Fruit fly (Drosophila melanogaster) whole organism, embryonic: Measurements from ENCODE around the gene fbl.

Experiments used
- ATbp ChIP-seq: fragments of 200-800 bp; sonication (Bioruptor generic); optimal IDR thresholded peaks from 2 replicates; lab custom pipeline; 2017; ENCODE audit warnings: missing biosample characterization, mild to moderate bottlenecking, missing genetic modification characterization, missing genetic modification reagents
- Adf1 ChIP-seq: fragments of 200-800 bp; sonication (Bioruptor generic); IDR thresholded peaks from 2 replicates; pipeline ENCODE4 v1.3.6; 2022; ENCODE audit warnings: missing biosample characterization, missing genetic modification characterization
- Asciz ChIP-seq: fragments of 200-800 bp; sonication (Bioruptor generic); optimal IDR thresholded peaks from 2 replicates; lab custom pipeline; 2017; ENCODE audit warnings: missing biosample characterization, mild to moderate bottlenecking, missing genetic modification characterization, missing genetic modification reagents
- C15 ChIP-seq: fragments of 200-800 bp; sonication (Bioruptor generic); IDR thresholded peaks from 3 replicates; pipeline ENCODE4 v1.3.6; 2022; ENCODE audit warnings: missing biosample characterization, missing genetic modification characterization
- CG11085 ChIP-seq: fragments of 200-800 bp; sonication (Bioruptor generic); IDR thresholded peaks from 2 replicates; pipeline ENCODE4 v1.3.6; 2022; ENCODE audit warnings: missing biosample characterization, missing genetic modification characterization
- CG12744 ChIP-seq: fragments of 200-800 bp; sonication (Bioruptor generic); optimal IDR thresholded peaks from 2 replicates; lab custom pipeline; 2016; ENCODE audit warnings: missing biosample characterization, missing genetic modification characterization
- CG1602 ChIP-seq: fragments of 200-800 bp; sonication (Bioruptor generic); optimal IDR thresholded peaks from 3 replicates; lab custom pipeline; 2016; ENCODE audit warnings: missing biosample characterization, missing genetic modification characterization
- CG16815 ChIP-seq: fragments of 200-800 bp; sonication (Bioruptor generic); optimal IDR thresholded peaks from 3 replicates; lab custom pipeline; 2017; ENCODE audit warnings: missing biosample characterization, mild to moderate bottlenecking, missing genetic modification characterization
- CG17359 ChIP-seq: fragments of 200-800 bp; sonication (Bioruptor generic); optimal IDR thresholded peaks from 3 replicates; lab custom pipeline; 2018; ENCODE audit warnings: missing biosample characterization, mild to moderate bottlenecking, missing genetic modification characterization, moderate library complexity
- CG18011 ChIP-seq: fragments of 200-800 bp; sonication (Bioruptor generic); optimal IDR thresholded peaks from 2 replicates; lab custom pipeline; 2017; ENCODE audit warnings: missing biosample characterization, missing genetic modification characterization, mild to moderate bottlenecking, moderate library complexity, missing genotype
- CG2129 ChIP-seq: fragments of 200-800 bp; sonication (Bioruptor generic); IDR thresholded peaks from 2 replicates; pipeline ENCODE4 v1.3.6; 2022; ENCODE audit warnings: missing biosample characterization, missing genetic modification characterization; ENCODE audit not compliant: partially characterized antibody
- CG2712 ChIP-seq: fragments of 200-800 bp; optimal IDR thresholded peaks from 3 replicates; lab custom pipeline; 2019; ENCODE audit warnings: missing biosample characterization, mild to moderate bottlenecking, missing genetic modification characterization, moderate library complexity
- CG3726 ChIP-seq: fragments of 200-800 bp; sonication (Bioruptor generic); IDR thresholded peaks from 3 replicates; pipeline ENCODE4, ENCODE4 v1.3.6; 2022; ENCODE audit warnings: missing biosample characterization, missing genetic modification characterization
- CG3995 ChIP-seq: fragments of 200-800 bp; sonication (Bioruptor generic); optimal IDR thresholded peaks from 3 replicates; lab custom pipeline; 2016; ENCODE audit warnings: missing biosample characterization, missing genetic modification characterization
- CG6854 ChIP-seq: fragments of 200-800 bp; sonication (Bioruptor generic); optimal IDR thresholded peaks from 3 replicates; lab custom pipeline; 2017; ENCODE audit warnings: missing biosample characterization, mild to moderate bottlenecking, missing genetic modification characterization
- CG8359 ChIP-seq: fragments of 200-800 bp; sonication (Bioruptor generic); optimal IDR thresholded peaks from 2 replicates; lab custom pipeline; 2017; ENCODE audit warnings: missing biosample characterization, mild to moderate bottlenecking, missing genetic modification characterization, borderline replicate concordance
- CG8944 ChIP-seq: fragments of 200-800 bp; sonication (Bioruptor generic); optimal IDR thresholded peaks from 3 replicates; lab custom pipeline; 2016; ENCODE audit warnings: missing biosample characterization, missing genetic modification characterization
- CG9215 ChIP-seq: fragments of 200-800 bp; sonication (Bioruptor generic); IDR thresholded peaks from 2 replicates; pipeline ENCODE4 v1.3.6; 2022; ENCODE audit warnings: missing biosample characterization, missing genetic modification characterization
- CG9727 ChIP-seq: fragments of 200-800 bp; sonication (Bioruptor generic); optimal IDR thresholded peaks from 3 replicates; lab custom pipeline; 2017; ENCODE audit warnings: missing biosample characterization, mild to moderate bottlenecking, missing genetic modification characterization
- CkIIα-i1 ChIP-seq: fragments of 200-800 bp; sonication (Bioruptor generic); IDR thresholded peaks from 2 replicates; pipeline ENCODE4 v1.3.6; 2022; ENCODE audit warnings: missing biosample characterization, missing genetic modification characterization
- Dip3 ChIP-seq: fragments of 200-800 bp; sonication (Bioruptor generic); optimal IDR thresholded peaks from 3 replicates; lab custom pipeline; 2016; ENCODE audit warnings: missing biosample characterization, missing genetic modification characterization
- GATAe ChIP-seq: fragments of 200-800 bp; sonication (Bioruptor generic); conservative IDR thresholded peaks from 2 replicates; pipeline ENCODE4 v1.3.6; 2022; ENCODE audit warnings: missing biosample characterization, missing genetic modification characterization
- Hand ChIP-seq: fragments of 200-800 bp; sonication (Bioruptor generic); optimal IDR thresholded peaks from 2 replicates; lab custom pipeline; 2017; ENCODE audit warnings: mild to moderate bottlenecking, missing biosample characterization, missing genetic modification reagents, missing genetic modification characterization
- Hmr ChIP-seq: fragments of 200-800 bp; sonication (Bioruptor generic); optimal IDR thresholded peaks from 3 replicates; lab custom pipeline; 2017; ENCODE audit warnings: mild to moderate bottlenecking, missing biosample characterization, missing genetic modification reagents, missing genetic modification characterization
- Lim3 ChIP-seq: fragments of 200-800 bp; sonication (Bioruptor generic); IDR thresholded peaks from 2 replicates; pipeline ENCODE4 v1.3.6; 2022; ENCODE audit warnings: missing biosample characterization, missing genetic modification characterization
- Rfx ChIP-seq: fragments of 200-800 bp; sonication (Bioruptor generic); IDR thresholded peaks from 2 replicates; pipeline ENCODE4 v1.3.6; 2022; ENCODE audit warnings: missing biosample characterization, missing genetic modification characterization
- Side ChIP-seq: fragments of 200-800 bp; sonication (Bioruptor generic); optimal IDR thresholded peaks from 2 replicates; lab custom pipeline; 2016; ENCODE audit warnings: missing biosample characterization, missing genetic modification characterization
- ato ChIP-seq: fragments of 200-800 bp; sonication (Bioruptor generic); IDR thresholded peaks from 2 replicates; pipeline ENCODE4 v1.3.6; 2022; ENCODE audit warnings: missing biosample characterization, missing genetic modification characterization; ENCODE audit not compliant: partially characterized antibody
- croc ChIP-seq: fragments of 200-800 bp; sonication (Bioruptor generic); conservative IDR thresholded peaks from 3 replicates; pipeline ENCODE4 v1.3.6; 2022; ENCODE audit warnings: missing biosample characterization, missing genetic modification characterization
- da ChIP-seq: fragments of 200-800 bp; sonication (Bioruptor generic); optimal IDR thresholded peaks from 2 replicates; lab custom pipeline; 2016; ENCODE audit warnings: missing biosample characterization, missing genetic modification characterization
- danr ChIP-seq: fragments of 200-800 bp; sonication (Bioruptor generic); IDR thresholded peaks from 2 replicates; pipeline ENCODE4 v1.3.6; 2022; ENCODE audit warnings: missing biosample characterization, missing genetic modification characterization
- dm ChIP-seq: fragments of 200-800 bp; sonication (Bioruptor generic); optimal IDR thresholded peaks from 3 replicates; lab custom pipeline; 2016; ENCODE audit warnings: missing biosample characterization, missing genetic modification characterization
- fd102C ChIP-seq: fragments of 200-800 bp; sonication (Bioruptor generic); optimal IDR thresholded peaks from 2 replicates; lab custom pipeline; 2018; ENCODE audit warnings: missing biosample characterization, mild to moderate bottlenecking, missing genetic modification characterization, moderate library complexity
- grau ChIP-seq: fragments of 200-800 bp; optimal IDR thresholded peaks from 3 replicates; lab custom pipeline; 2019; ENCODE audit warnings: missing biosample characterization, mild to moderate bottlenecking, missing genetic modification characterization, moderate library complexity
- ind ChIP-seq: fragments of 200-800 bp; sonication (Bioruptor generic); optimal IDR thresholded peaks from 3 replicates; lab custom pipeline; 2016; ENCODE audit warnings: missing biosample characterization, missing genetic modification characterization
- kah ChIP-seq: fragments of 200-800 bp; sonication (Bioruptor generic); optimal IDR thresholded peaks from 2 replicates; lab custom pipeline; 2018; ENCODE audit warnings: missing biosample characterization, mild to moderate bottlenecking, missing genetic modification characterization
- mam ChIP-seq: fragments of 200-800 bp; sonication (Bioruptor generic); optimal IDR thresholded peaks from 3 replicates; lab custom pipeline; 2016; ENCODE audit warnings: missing biosample characterization, missing genetic modification characterization
- nau ChIP-seq: fragments of 200-800 bp; sonication (Bioruptor generic); optimal IDR thresholded peaks from 3 replicates; lab custom pipeline; 2017; ENCODE audit warnings: missing biosample characterization, mild to moderate bottlenecking, missing genetic modification characterization, missing genetic modification reagents
- phol ChIP-seq: fragments of 200-800 bp; sonication (Bioruptor generic); optimal IDR thresholded peaks from 3 replicates; lab custom pipeline; 2018; ENCODE audit warnings: missing biosample characterization, mild to moderate bottlenecking, missing genetic modification characterization, moderate library complexity
- pita ChIP-seq: fragments of 200-800 bp; sonication (Bioruptor generic); optimal IDR thresholded peaks from 2 replicates; lab custom pipeline; 2017; ENCODE audit warnings: missing biosample characterization, mild to moderate bottlenecking, missing genetic modification characterization
- prd ChIP-seq, 3 experiments: fragments of >200 bp in 2 of 3; fragments of 200-800 bp in 1 of 3; sonication (Bioruptor generic) in 1 of 3; optimal IDR thresholded peaks in 2 of 3; IDR thresholded peaks in 1 of 3; 2 replicates in 2 of 3; 3 replicates in 1 of 3; pipeline versions ENCODE4 v1.3.6 to Lab custom; 2017 to 2022; ENCODE audit warnings: missing biosample characterization in 1 of 3, missing genetic modification characterization in 1 of 3
- pros ChIP-seq: fragments of 200-800 bp; sonication (Bioruptor generic); optimal IDR thresholded peaks from 3 replicates; lab custom pipeline; 2019; ENCODE audit warnings: missing biosample characterization, mild to moderate bottlenecking, missing genetic modification characterization, moderate library complexity
- ranshi ChIP-seq: fragments of 200-800 bp; sonication (Bioruptor generic); IDR thresholded peaks from 2 replicates; pipeline ENCODE4 v1.3.6; 2022; ENCODE audit warnings: missing biosample characterization, missing genetic modification characterization
- sim ChIP-seq: fragments of 200-800 bp; sonication (Bioruptor generic); IDR thresholded peaks from 2 replicates; pipeline ENCODE4 v1.3.6; 2022; ENCODE audit warnings: missing biosample characterization, missing genetic modification characterization
- sisA ChIP-seq: fragments of 200-800 bp; sonication (Bioruptor generic); IDR thresholded peaks from 2 replicates; pipeline ENCODE4 v1.3.6; 2022; ENCODE audit warnings: missing biosample characterization, missing genetic modification characterization
- slou ChIP-seq: fragments of 200-800 bp; sonication (Bioruptor generic); optimal IDR thresholded peaks from 3 replicates; lab custom pipeline; 2016; ENCODE audit warnings: missing biosample characterization, missing genetic modification characterization
- sna ChIP-seq: fragments of 200-800 bp; sonication (Bioruptor generic); IDR thresholded peaks from 2 replicates; pipeline ENCODE4 v1.3.6; 2022; ENCODE audit warnings: missing biosample characterization, missing genetic modification characterization; ENCODE audit not compliant: partially characterized antibody
- tgo ChIP-seq: fragments of 200-800 bp; sonication (Bioruptor generic); IDR thresholded peaks from 3 replicates; pipeline ENCODE4 v1.3.6; 2022; ENCODE audit warnings: missing biosample characterization, missing genetic modification characterization

Gene fbl

DNA sequence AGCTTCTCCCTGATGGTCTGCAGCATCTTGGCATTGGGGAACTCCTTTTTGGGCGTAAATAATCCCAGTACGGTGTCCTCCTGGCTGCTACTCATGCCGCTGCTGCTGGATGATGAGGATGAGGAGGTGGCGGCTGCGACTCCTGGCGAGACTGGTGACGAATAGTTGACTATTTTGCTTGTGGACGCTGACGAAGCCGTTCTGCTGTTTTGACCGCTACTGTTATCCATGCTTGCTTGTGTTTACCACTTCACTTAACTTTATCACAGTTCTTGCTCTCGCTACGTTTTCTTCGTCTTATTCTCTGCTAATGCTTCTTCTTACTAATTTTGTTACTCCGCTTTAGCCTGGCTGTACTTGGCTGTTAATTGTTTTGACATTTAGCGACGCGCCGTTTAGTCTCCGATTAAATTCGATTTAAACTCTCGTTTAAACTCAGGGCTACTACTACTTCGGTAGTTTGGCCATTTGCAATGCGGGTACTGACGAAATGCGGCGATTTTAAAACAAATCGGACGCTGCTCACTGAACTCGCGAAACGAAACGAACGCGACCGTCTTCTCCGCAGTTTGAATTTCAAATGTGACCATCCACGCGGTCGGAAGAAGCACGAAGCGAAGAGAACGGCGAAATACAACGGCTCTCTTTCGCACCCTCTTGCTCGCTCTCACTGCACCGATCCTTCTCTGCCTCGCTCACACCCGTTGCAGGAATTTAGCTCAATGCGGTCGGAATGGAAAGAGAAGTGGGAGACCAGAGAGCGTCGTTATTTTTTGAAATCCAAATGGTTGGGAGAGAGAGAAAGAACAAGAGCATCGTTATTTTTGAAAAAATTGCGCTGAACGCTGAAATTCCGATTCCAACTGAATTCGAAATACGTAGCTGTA is 17.0 kb downstream of the fbl start, which contains the start of gene trbl (continued):
- TF ChIP-seq dm (GFP tag; lab: Kevin White, UChicago) (peak; percentile 65), pita (no peak), Lim3 (GFP tag; lab: Robert Waterston, UW) (no peak), CG3995 (GFP tag; lab: Kevin White, UChicago) (peak; percentile 4), Dip3 (no peak), CG2712 (peak; percentile 36), sisA (GFP tag; lab: Robert Waterston, UW) (no peak; the same call in 1 of the 2 replicates), ATbp (GFP tag; lab: Kevin White, UChicago) (no peak), CG11085 (no peak), slou (GFP tag; lab: Kevin White, UChicago) (no peak), ranshi (GFP tag; lab: Robert Waterston, UW) (0 out of 2 replicates have a peak, but pooled peaks have one; percentile 7), Adf1 (GFP tag; lab: Robert Waterston, UW) (no peak; the same call in 1 of the 2 replicates), CG1602 (no peak), sna (GFP tag; lab: Robert Waterston, UW) (0 out of 2 replicates have a peak, but pooled peaks have one; percentile 55), sim (GFP tag; lab: Robert Waterston, UW) (no peak), Hand (GFP tag; lab: Kevin White, UChicago) (peak; percentile 15), CG17359 (tag; lab: Kevin White, UChicago) (no peak), C15 (GFP tag; lab: Robert Waterston, UW) (no peak), Rfx (GFP tag; lab: Robert Waterston, UW) (no peak), GATAe (no peak), CG6854 (GFP tag; lab: Kevin White, UChicago) (peak; percentile 72), CkIIα-i1 (GFP tag; lab: Robert Waterston, UW) (no peak), pros (peak; percentile 84), danr (GFP tag; lab: Robert Waterston, UW) (no peak), tgo (no peak; the same call in 2 of the 3 replicates), CG8359 (GFP tag; lab: Kevin White, UChicago) (no peak), da (no peak), CG12744 (peak; percentile 11), CG18011 (GFP tag; lab: Kevin White, UChicago) (peak; percentile 20), croc (GFP tag; lab: Robert Waterston, UW) (no peak), nau (peak; percentile 68), Asciz (GFP tag; lab: Kevin White, UChicago) (no peak), phol (no peak), Side (GFP tag; lab: Kevin White, UChicago) (peak; percentile 21), CG16815 (GFP tag; lab: Kevin White, UChicago) (no peak), CG8944 (GFP tag; lab: Kevin White, UChicago) (no peak), CG9727 (GFP tag; lab: Kevin White, UChicago) (no peak), Hmr (GFP tag; lab: Kevin White, UChicago) (peak; percentile 59), CG3726 (GFP tag; lab: Robert Waterston, UW) (no peak), CG2129 (GFP tag; lab: Robert Waterston, UW) (no peak), ind (no peak), grau (peak; percentile 35), ato (GFP tag; lab: Robert Waterston, UW) (peak; percentile 70; the same call in 1 of the 2 replicates), kah (GFP tag; lab: Kevin White, UChicago) (peak; percentile 43), CG9215 (GFP tag; lab: Robert Waterston, UW) (no peak), prd (optimal IDR thresholded peaks at IDR 0.05; lab: Kevin White, UChicago) (no peak), prd (GFP tag; IDR thresholded peaks at IDR 0.05; lab: Robert Waterston, UW) (no peak), mam (GFP tag; lab: Kevin White, UChicago) (no peak), fd102C (GFP tag; lab: Kevin White, UChicago) (peak; percentile 26)
